Worm (Caenorhabditis elegans) whole organism, midembryonic: ENCODE data around the gene R107.5.

Source experiments
- cog-1 ChIP-seq: sonication (generic microtip); optimal IDR thresholded peaks from 2 replicates; lab custom pipeline; 2016; ENCODE audit warnings: missing genetic modification characterization, missing compliant biosample characterization
- klf-2 ChIP-seq: fragments of 200-800 bp; sonication (Bioruptor generic); conservative IDR thresholded peaks from 2 replicates; pipeline ENCODE4 v1.3.6; 2022; ENCODE audit warnings: missing genetic modification reagents, missing genetic modification characterization, missing compliant biosample characterization
- tab-1 ChIP-seq: fragments of 200-800 bp; sonication (Bioruptor generic); IDR thresholded peaks from 2 replicates; pipeline ENCODE4 v1.3.6; 2022; ENCODE audit warnings: missing genetic modification characterization, missing compliant biosample characterization
- ztf-29 ChIP-seq: fragments of 200-800 bp; sonication (Bioruptor generic); IDR thresholded peaks from 2 replicates; pipeline ENCODE4 v1.3.6; 2022; ENCODE audit warnings: missing genetic modification reagents, missing genetic modification characterization, missing compliant biosample characterization

- TF ChIP-seq klf-2 (no peak), ztf-29 (GFP tag; lab: Robert Waterston, UW) (no peak), cog-1 (tag; lab: Kevin White, UChicago) (no peak), tab-1 (no peak)
Measured at ce11 chrIII:9030818-9031217, 22.8 kb downstream of the R107.5 start.
